Worm (Caenorhabditis elegans) whole organism, midembryonic: ENCODE results near the gene ida-1.

Experiments used
- klf-2 ChIP-seq: fragments of 200-800 bp; sonication (Bioruptor generic); conservative IDR thresholded peaks from 2 replicates; pipeline ENCODE4 v1.3.6; 2022; ENCODE audit warnings: missing genetic modification reagents, missing genetic modification characterization, missing compliant biosample characterization
- med-1 ChIP-seq: sonication (generic microtip); optimal IDR thresholded peaks from 2 replicates; lab custom pipeline; 2017; ENCODE audit warnings: missing genetic modification characterization, mild to moderate bottlenecking, missing compliant biosample characterization, antibody characterized with exemption, missing genetic modification reagents; ENCODE audit not compliant: insufficient read depth

- TF ChIP-seq med-1 (GFP tag; lab: Kevin White, UChicago): no peak
- no peak for TF ChIP-seq klf-2 (GFP tag; lab: Robert Waterston, UW)
Observed at ce11 chrIII:5708024-5708423, 47.3 kb upstream of the ida-1 start.
